Worm (Caenorhabditis elegans): ENCODE data around the gene nhr-117.

The nhr-117 gene

DNA sequence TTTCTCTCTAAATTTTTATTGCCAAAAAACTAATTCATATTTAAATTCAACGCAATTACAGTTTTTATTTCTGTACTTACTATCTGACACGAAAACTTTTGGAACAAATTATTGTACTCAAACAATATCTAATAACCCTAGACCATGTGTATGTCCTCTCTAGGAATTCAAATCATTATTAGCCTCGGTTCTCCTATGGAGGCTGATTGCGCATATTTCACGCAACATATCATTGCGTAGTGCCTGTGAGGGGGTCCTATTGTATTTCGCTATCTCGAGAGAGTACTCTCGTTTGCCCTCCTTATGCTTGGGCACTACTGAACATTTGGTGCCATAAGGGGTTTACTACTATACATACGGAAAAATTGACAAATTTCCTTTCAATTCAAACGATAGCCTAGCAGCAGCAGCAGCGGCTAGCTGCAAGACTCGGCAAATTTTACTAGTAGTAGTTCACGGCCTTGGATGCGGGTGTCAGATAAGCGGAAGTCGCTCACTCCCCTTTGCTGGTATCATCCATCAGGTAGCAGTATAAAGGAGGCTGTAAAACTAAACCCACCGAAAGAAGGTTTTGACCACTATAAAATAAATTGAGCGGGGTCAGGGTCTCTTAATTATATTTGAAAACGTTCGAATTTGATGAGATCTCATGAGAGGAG is 42.6 kb downstream of the nhr-117 start:
- TF ChIP-seq blmp-1 (tag; optimal IDR thresholded peaks at IDR 0.05), result no peak
- TF ChIP-seq ceh-43 (GFP tag; optimal IDR thresholded peaks at IDR 0.05), result no peak
- TF ChIP-seq M03D4.4 (tag; optimal IDR thresholded peaks at IDR 0.05), result peak; percentile 23
- no peak for TF ChIP-seq mab-5 (tag; optimal IDR thresholded peaks at IDR 0.05)
- TF ChIP-seq nhr-28 (tag; optimal IDR thresholded peaks at IDR 0.05), result no peak
- peak; percentile 34 for TF ChIP-seq ztf-11 (tag; optimal IDR thresholded peaks at IDR 0.05)
- peak; percentile 88 for TF ChIP-seq nhr-2 (tag; optimal IDR thresholded peaks at IDR 0.05)
- TF ChIP-seq ham-2 (GFP tag; optimal IDR thresholded peaks at IDR 0.05), result peak; percentile 65
- TF ChIP-seq cnd-1 (tag; optimal IDR thresholded peaks at IDR 0.05), result peak; percentile 26
- peak; percentile 87 for TF ChIP-seq zip-8 (tag; optimal IDR thresholded peaks at IDR 0.05)
- no peak for TF ChIP-seq lsy-2 (tag; optimal IDR thresholded peaks at IDR 0.05)

DNA sequence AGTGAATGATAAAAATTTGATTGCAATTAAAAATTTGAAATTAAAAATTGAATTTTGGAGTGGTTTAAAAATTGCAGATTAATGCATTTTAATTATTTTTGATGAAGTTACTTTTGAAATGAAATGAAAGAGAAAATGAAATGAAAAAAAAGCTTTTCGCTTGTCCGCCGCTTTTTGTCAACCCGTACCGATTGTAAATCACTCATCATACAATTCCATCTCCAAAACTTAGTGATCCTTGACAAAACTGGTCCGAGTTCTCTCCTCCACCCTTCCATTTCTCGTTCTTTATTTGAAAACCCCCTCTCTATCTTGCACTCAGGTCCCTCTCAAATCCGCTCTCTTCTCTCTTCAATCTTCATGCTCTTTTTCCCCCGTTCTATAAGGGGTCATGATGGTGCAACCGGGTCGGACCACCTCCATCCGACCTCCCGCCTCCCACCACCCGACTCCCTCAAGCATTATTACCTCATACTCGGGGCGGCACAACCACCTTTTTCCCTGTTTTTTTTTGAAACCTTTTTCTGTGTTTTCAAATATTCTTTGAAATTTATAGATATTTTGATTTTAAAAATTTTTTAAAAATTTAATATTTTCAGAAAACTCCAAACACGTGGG is 44.1 kb downstream of the nhr-117 start:
- TF ChIP-seq mls-2 (tag; optimal IDR thresholded peaks at IDR 0.05) (no peak), mep-1 (tag; optimal IDR thresholded peaks at IDR 0.05) (no peak), ceh-43 (GFP tag; optimal IDR thresholded peaks at IDR 0.05) (peak; percentile 24), ceh-83 (GFP tag; optimal IDR thresholded peaks at IDR 0.05) (peak; percentile 32), cnd-1 (tag; optimal IDR thresholded peaks at IDR 0.05) (no peak), ces-1 (GFP tag; optimal IDR thresholded peaks at IDR 0.05) (no peak), nhr-2 (tag; optimal IDR thresholded peaks at IDR 0.05) (peak; percentile 72), nhr-237 (tag; optimal IDR thresholded peaks at IDR 0.05) (no peak), M03D4.4 (tag; optimal IDR thresholded peaks at IDR 0.05) (peak; percentile 49), zip-8 (tag; optimal IDR thresholded peaks at IDR 0.05) (no peak), lin-13 (tag; optimal IDR thresholded peaks at IDR 0.05) (no peak), sem-2 (GFP tag; optimal IDR thresholded peaks at IDR 0.05) (no peak), blmp-1 (tag; optimal IDR thresholded peaks at IDR 0.05) (no peak), ham-2 (GFP tag; optimal IDR thresholded peaks at IDR 0.05) (no peak), drap-1 (GFP tag; optimal IDR thresholded peaks at IDR 0.05) (no peak)

ce11 chrV:1575493-1576084 is 45.7 kb downstream of the nhr-117 start:
- TF ChIP-seq unc-62 (GFP tag; optimal IDR thresholded peaks at IDR 0.05) (peak; percentile 86), nhr-237 (tag; optimal IDR thresholded peaks at IDR 0.05) (no peak), elt-3 (tag; optimal IDR thresholded peaks at IDR 0.05) (no peak), lin-13 (tag; optimal IDR thresholded peaks at IDR 0.05) (peak; percentile 36), zip-8 (tag; optimal IDR thresholded peaks at IDR 0.05) (no peak), sptf-1 (tag; optimal IDR thresholded peaks at IDR 0.05) (no peak), mep-1 (tag; optimal IDR thresholded peaks at IDR 0.05) (peak; percentile 37), elt-1 (tag; optimal IDR thresholded peaks at IDR 0.05; ENCODE audit: borderline replicate concordance, insufficient read depth) (no peak), mab-5 (tag; optimal IDR thresholded peaks at IDR 0.05) (peak; percentile 8), ceh-43 (GFP tag; optimal IDR thresholded peaks at IDR 0.05) (no peak), cnd-1 (tag; optimal IDR thresholded peaks at IDR 0.05) (peak; percentile 91), sem-2 (GFP tag; optimal IDR thresholded peaks at IDR 0.05) (no peak), ces-1 (GFP tag; optimal IDR thresholded peaks at IDR 0.05) (no peak), bed-3 (GFP tag; optimal IDR thresholded peaks at IDR 0.05) (no peak), drap-1 (GFP tag; optimal IDR thresholded peaks at IDR 0.05) (no peak), pha-4 (tag; optimal IDR thresholded peaks at IDR 0.05) (no peak), ceh-39 (tag; optimal IDR thresholded peaks at IDR 0.05) (no peak), hlh-1 (tag; optimal IDR thresholded peaks at IDR 0.05) (peak; percentile 98), ceh-83 (GFP tag; optimal IDR thresholded peaks at IDR 0.05) (no peak), snpc-4 (tag; optimal IDR thresholded peaks at IDR 0.05) (no peak), nhr-12 (tag; optimal IDR thresholded peaks at IDR 0.05) (no peak), nhr-28 (tag; optimal IDR thresholded peaks at IDR 0.05) (no peak), flh-1 (GFP tag; optimal IDR thresholded peaks at IDR 0.05) (no peak), lin-32 (GFP tag; optimal IDR thresholded peaks at IDR 0.05) (peak; percentile 52), ham-2 (GFP tag; optimal IDR thresholded peaks at IDR 0.05) (no peak), lsy-2 (tag; optimal IDR thresholded peaks at IDR 0.05) (no peak), mls-2 (tag; optimal IDR thresholded peaks at IDR 0.05) (no peak), unc-39 (tag; optimal IDR thresholded peaks at IDR 0.05) (no peak), M03D4.4 (tag; optimal IDR thresholded peaks at IDR 0.05) (peak; percentile 44), tbx-8 (GFP tag; optimal IDR thresholded peaks at IDR 0.05) (no peak), unc-120 (tag; optimal IDR thresholded peaks at IDR 0.05; ENCODE audit: poor library complexity, severe bottlenecking) (peak; percentile 46), nhr-76 (tag; optimal IDR thresholded peaks at IDR 0.05) (no peak), ztf-11 (tag; optimal IDR thresholded peaks at IDR 0.05) (no peak), blmp-1 (tag; optimal IDR thresholded peaks at IDR 0.05) (no peak), nhr-2 (tag; optimal IDR thresholded peaks at IDR 0.05) (no peak)
